Worm (Caenorhabditis elegans): Measurements from ENCODE around the gene sre-15.

The sre-15 gene

DNA sequence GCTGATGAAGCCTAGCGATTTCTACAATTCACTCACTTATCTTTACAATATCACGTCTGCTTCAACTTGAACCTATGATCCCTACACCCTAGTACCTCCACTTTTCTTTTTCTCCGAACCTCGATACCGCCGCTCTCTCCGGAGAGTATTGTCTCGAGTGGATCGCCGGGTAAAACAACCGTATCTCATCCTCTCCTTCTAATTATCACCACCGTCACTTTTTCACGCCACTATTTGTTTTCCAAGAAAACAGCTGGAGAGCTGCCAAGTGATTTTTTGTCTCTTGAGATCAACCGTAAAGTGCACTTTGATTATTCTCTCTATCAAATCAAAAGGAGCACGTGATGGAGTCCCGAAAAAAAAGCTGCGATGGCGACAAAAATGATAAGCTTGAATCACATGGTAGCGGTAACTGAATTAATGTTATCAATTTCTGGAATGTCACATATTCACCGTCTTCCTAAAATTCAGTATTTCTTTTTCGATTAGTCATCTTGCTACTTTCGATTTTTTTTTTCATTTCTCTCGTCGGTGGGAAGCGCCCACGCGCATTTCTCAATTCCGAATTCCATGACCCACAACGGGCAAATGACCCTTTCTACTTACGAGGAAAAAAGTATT is 45.0 kb downstream of the sre-15 start (continued):
- TF ChIP-seq hrde-1 (tag; optimal IDR thresholded peaks at IDR 0.05; ENCODE audit: borderline replicate concordance) (no peak), F39B2.1 (GFP tag; IDR thresholded peaks at IDR 0.05) (no peak), dox-1 (GFP tag; IDR thresholded peaks at IDR 0.05) (0 out of 2 replicates have a peak, but pooled peaks have one; percentile 5), nfyb-1 (GFP tag; IDR thresholded peaks at IDR 0.05) (0 out of 2 replicates have a peak, but pooled peaks have one; percentile 30), B0019.2 (GFP tag; conservative IDR thresholded peaks at IDR 0.05) (no peak), nhr-120 (GFP tag; IDR thresholded peaks at IDR 0.05) (no peak), ZK185.1 (tag; optimal IDR thresholded peaks at IDR 0.05; ENCODE audit: poor library complexity, severe bottlenecking) (no peak), bed-1 (GFP tag; IDR thresholded peaks at IDR 0.05) (no peak), zim-3 (tag; optimal IDR thresholded peaks at IDR 0.05) (no peak), bed-2 (GFP tag; IDR thresholded peaks at IDR 0.05) (no peak), madf-8 (GFP tag; conservative IDR thresholded peaks at IDR 0.05) (no peak), ets-4 (GFP tag; optimal IDR thresholded peaks at IDR 0.05) (no peak), egl-18 (GFP tag; IDR thresholded peaks at IDR 0.05) (no peak), attf-3 (GFP tag; conservative IDR thresholded peaks at IDR 0.05) (no peak)

DNA sequence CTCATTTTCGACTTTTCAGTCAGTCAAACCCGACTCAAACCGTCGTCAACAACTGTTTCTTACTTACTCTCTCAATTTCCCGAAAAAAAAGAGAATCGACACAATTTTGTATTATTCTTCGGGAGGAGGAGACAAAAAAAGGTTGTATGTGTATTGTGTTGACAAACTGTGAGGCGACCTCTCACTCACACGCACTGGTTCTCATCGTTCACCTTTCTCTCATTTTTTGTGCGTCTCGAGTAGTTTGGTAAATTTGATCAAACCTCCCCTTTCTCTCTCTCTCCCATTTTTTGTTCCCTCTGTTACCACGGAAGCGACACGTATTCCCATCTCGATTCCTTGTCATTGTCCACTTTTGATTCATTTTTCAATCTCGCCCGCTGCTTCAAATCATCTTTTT is 45.8 kb downstream of the sre-15 start:
- TF ChIP-seq nfyb-1 (GFP tag; IDR thresholded peaks at IDR 0.05): 0 out of 2 replicates have a peak, but pooled peaks have one; percentile 28
- peak; percentile 53 for TF ChIP-seq ceh-27 (GFP tag; optimal IDR thresholded peaks at IDR 0.05)
- no peak for TF ChIP-seq gei-17 (GFP tag; optimal IDR thresholded peaks at IDR 0.05)
- TF ChIP-seq xnd-1 (tag; optimal IDR thresholded peaks at IDR 0.05): no peak

DNA sequence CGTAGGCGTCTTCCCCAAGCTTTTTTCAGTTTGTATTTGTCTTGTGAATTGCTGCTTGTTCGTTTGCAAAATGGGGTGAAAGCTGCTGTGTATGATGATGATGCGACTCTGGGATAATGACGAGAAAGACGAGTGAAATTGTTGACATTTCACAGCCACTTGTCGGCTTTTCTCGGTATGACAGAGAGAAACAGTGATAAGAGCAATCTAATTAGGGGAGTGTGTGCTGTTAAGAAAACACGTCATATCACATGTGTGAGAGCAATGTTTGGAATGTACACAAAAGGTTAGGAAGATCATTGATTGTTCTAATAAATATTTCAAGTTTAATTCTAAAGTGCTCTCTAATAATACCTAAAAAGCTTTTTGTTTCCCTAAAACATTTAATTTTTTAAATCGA is 46.9 kb downstream of the sre-15 start:
- TF ChIP-seq die-1 (tag; optimal IDR thresholded peaks at IDR 0.05) (no peak), pbrm-1 (GFP tag; IDR thresholded peaks at IDR 0.05) (0 out of 2 replicates have a peak, but pooled peaks have one; percentile 15), nhr-27 (tag; optimal IDR thresholded peaks at IDR 0.05) (no peak), chd-7 (tag; optimal IDR thresholded peaks at IDR 0.05) (peak; percentile 39), atf-7 (tag; optimal IDR thresholded peaks at IDR 0.05) (peak; percentile 78), dox-1 (GFP tag; IDR thresholded peaks at IDR 0.05) (0 out of 2 replicates have a peak, but pooled peaks have one; percentile 24), hlh-12 (tag; optimal IDR thresholded peaks at IDR 0.05) (no peak), Y53F4B.3 (GFP tag; IDR thresholded peaks at IDR 0.05) (no peak), dpl-1 (GFP tag; optimal IDR thresholded peaks at IDR 0.05) (no peak), lin-35 (GFP tag; optimal IDR thresholded peaks at IDR 0.05) (no peak), nfyb-1 (GFP tag; IDR thresholded peaks at IDR 0.05) (peak; percentile 9; the same call in 1 of the 2 replicates), nfya-1 (tag; optimal IDR thresholded peaks at IDR 0.05; ENCODE audit: borderline replicate concordance, insufficient read depth) (no peak), pha-4 (tag; optimal IDR thresholded peaks at IDR 0.05) (peak; percentile 70), Y79H2A.3 (GFP tag; conservative IDR thresholded peaks at IDR 0.05) (no peak), unc-62 (GFP tag; optimal IDR thresholded peaks at IDR 0.05) (peak; percentile 39), Y95B8A.8 (GFP tag; IDR thresholded peaks at IDR 0.05) (0 out of 2 replicates have a peak, but pooled peaks have one; percentile 23), nhr-80 (tag; optimal IDR thresholded peaks at IDR 0.05) (peak; percentile 38), snpc-3.4 (tag; optimal IDR thresholded peaks at IDR 0.05) (no peak), B0336.3 (GFP tag; IDR thresholded peaks at IDR 0.05) (no peak), nhr-120 (GFP tag; IDR thresholded peaks at IDR 0.05) (no peak), snpc-1.1 (tag; optimal IDR thresholded peaks at IDR 0.05; ENCODE audit: insufficient read depth) (no peak), lir-1 (GFP tag; conservative IDR thresholded peaks at IDR 0.05) (0 out of 2 replicates have a peak, but pooled peaks have one; percentile 37), attf-6 (GFP tag; IDR thresholded peaks at IDR 0.05) (no peak), sea-2 (GFP tag; IDR thresholded peaks at IDR 0.05) (no peak), B0035.1 (tag; optimal IDR thresholded peaks at IDR 0.05) (no peak)
